Worm (Caenorhabditis elegans) whole organism, young adult: ENCODE results near the gene F01E11.3.

ENCODE experiments used
- B0336.3 ChIP-seq: fragments of 200-800 bp; sonication (Bioruptor generic); IDR thresholded peaks from 2 replicates; pipeline ENCODE4 v1.3.6; 2022; ENCODE audit warnings: missing genetic modification characterization, missing compliant biosample characterization
- D2030.7 ChIP-seq: fragments of 200-800 bp; sonication (Bioruptor generic); IDR thresholded peaks from 2 replicates; pipeline ENCODE4 v1.3.6; 2022; ENCODE audit warnings: missing genetic modification reagents, missing genetic modification characterization, missing compliant biosample characterization
- F10E7.11 ChIP-seq: sonication (generic microtip); optimal IDR thresholded peaks from 2 replicates; lab custom pipeline; 2017; ENCODE audit warnings: mild to moderate bottlenecking, missing genetic modification characterization, moderate library complexity, missing compliant biosample characterization
- F23B12.7 ChIP-seq: sonication (generic microtip); optimal IDR thresholded peaks from 2 replicates; lab custom pipeline; 2017; ENCODE audit warnings: missing genetic modification characterization, mild to moderate bottlenecking, missing compliant biosample characterization, antibody characterized with exemption, moderate library complexity; ENCODE audit not compliant: insufficient read depth
- F39B2.1 ChIP-seq: fragments of 200-800 bp; sonication (Bioruptor generic); IDR thresholded peaks from 2 replicates; pipeline ENCODE4 v1.3.6; 2022; ENCODE audit warnings: missing genetic modification reagents, missing genetic modification characterization, missing compliant biosample characterization
- F57A8.1 ChIP-seq: fragments of 200-800 bp; sonication (Bioruptor generic); optimal IDR thresholded peaks from 2 replicates; lab custom pipeline; 2018; ENCODE audit warnings: mild to moderate bottlenecking, missing genetic modification characterization, moderate library complexity, missing compliant biosample characterization
- Y53F4B.3 ChIP-seq: fragments of 200-800 bp; sonication (Bioruptor generic); IDR thresholded peaks from 2 replicates; pipeline ENCODE4 v1.3.6; 2022; ENCODE audit warnings: missing genetic modification reagents, missing genetic modification characterization, missing compliant biosample characterization
- Y53G8AR.9 ChIP-seq: fragments of 200-800 bp; sonication (Bioruptor generic); conservative IDR thresholded peaks from 2 replicates; pipeline ENCODE4 v1.3.6; 2022; ENCODE audit warnings: missing genetic modification reagents, missing genetic modification characterization, missing compliant biosample characterization
- Y95B8A.8 ChIP-seq: fragments of 200-800 bp; sonication (Bioruptor generic); IDR thresholded peaks from 2 replicates; pipeline ENCODE4 v1.3.6; 2022; ENCODE audit warnings: missing genetic modification reagents, missing genetic modification characterization, missing compliant biosample characterization
- athp-1 ChIP-seq: sonication (generic microtip); optimal IDR thresholded peaks from 2 replicates; lab custom pipeline; 2017; ENCODE audit warnings: mild to moderate bottlenecking, missing genetic modification characterization, missing compliant biosample characterization
- attf-3 ChIP-seq: fragments of 200-800 bp; sonication (Bioruptor generic); conservative IDR thresholded peaks from 2 replicates; pipeline ENCODE4 v1.3.6; 2022; ENCODE audit warnings: missing genetic modification reagents, missing genetic modification characterization, missing compliant biosample characterization
- attf-5 ChIP-seq: fragments of 200-800 bp; sonication (Bioruptor generic); optimal IDR thresholded peaks from 2 replicates; lab custom pipeline; 2018; ENCODE audit warnings: mild to moderate bottlenecking, missing genetic modification characterization, missing compliant biosample characterization
- bed-1 ChIP-seq: fragments of 200-800 bp; sonication (Bioruptor generic); IDR thresholded peaks from 2 replicates; pipeline ENCODE4 v1.3.6; 2022; ENCODE audit warnings: missing genetic modification reagents, missing genetic modification characterization, missing compliant biosample characterization
- ceh-27 ChIP-seq: fragments of 200-800 bp; sonication (Bioruptor generic); optimal IDR thresholded peaks from 2 replicates; lab custom pipeline; 2018; ENCODE audit warnings: mild to moderate bottlenecking, missing genetic modification characterization, moderate library complexity, missing compliant biosample characterization
- ceh-91 ChIP-seq: fragments of 200-800 bp; sonication (Bioruptor generic); IDR thresholded peaks from 2 replicates; pipeline ENCODE4 v1.3.6; 2022; ENCODE audit warnings: missing genetic modification reagents, missing genetic modification characterization, missing compliant biosample characterization
- chd-7 ChIP-seq: sonication (generic microtip); optimal IDR thresholded peaks from 2 replicates; lab custom pipeline; 2016; ENCODE audit warnings: mild to moderate bottlenecking, missing genetic modification characterization, moderate library complexity, missing compliant biosample characterization
- dox-1 ChIP-seq: fragments of 200-800 bp; sonication (Bioruptor generic); IDR thresholded peaks from 2 replicates; pipeline ENCODE4 v1.3.6; 2022; ENCODE audit warnings: missing genetic modification reagents, missing genetic modification characterization, missing compliant biosample characterization
- efl-1 ChIP-seq: fragments of 150-350 bp; optimal IDR thresholded peaks from 2 replicates; lab custom pipeline; 2014; ENCODE audit warnings: missing biosample characterization, missing genetic modification reagents, missing genetic modification characterization
- egl-18 ChIP-seq: fragments of 200-800 bp; sonication (Bioruptor generic); IDR thresholded peaks from 2 replicates; pipeline ENCODE4 v1.3.6; 2022; ENCODE audit warnings: missing genetic modification reagents, missing genetic modification characterization, missing compliant biosample characterization
- ekl-4 ChIP-seq: fragments of 200-800 bp; sonication (Bioruptor generic); IDR thresholded peaks from 2 replicates; pipeline ENCODE4 v1.3.6; 2022; ENCODE audit warnings: missing genetic modification reagents, missing genetic modification characterization, missing compliant biosample characterization
- ets-4 ChIP-seq: fragments of 200-800 bp; sonication (Bioruptor generic); optimal IDR thresholded peaks from 2 replicates; lab custom pipeline; 2018; ENCODE audit warnings: mild to moderate bottlenecking, missing genetic modification characterization, missing compliant biosample characterization
- fkh-3 ChIP-seq: sonication (generic microtip); optimal IDR thresholded peaks from 2 replicates; lab custom pipeline; 2016; ENCODE audit warnings: mild to moderate bottlenecking, missing genetic modification characterization, missing compliant biosample characterization
- hmg-1.2 ChIP-seq: fragments of 200-800 bp; sonication (Bioruptor generic); IDR thresholded peaks from 2 replicates; pipeline ENCODE4 v1.3.6; 2022; ENCODE audit warnings: missing genetic modification reagents, missing genetic modification characterization, missing compliant biosample characterization
- hmg-20 ChIP-seq: fragments of 200-800 bp; sonication (Bioruptor generic); IDR thresholded peaks from 2 replicates; pipeline ENCODE4 v1.3.6; 2022; ENCODE audit warnings: missing genetic modification reagents, missing genetic modification characterization, missing compliant biosample characterization
- hsf-1 ChIP-seq: fragments of 200-800 bp; sonication (Bioruptor generic); IDR thresholded peaks from 2 replicates; pipeline ENCODE4 v1.3.6; 2022; ENCODE audit warnings: missing genetic modification reagents, missing genetic modification characterization, missing compliant biosample characterization
- let-607 ChIP-seq, 2 experiments: fragments of 200-800 bp in 1 of 2; sonication (Bioruptor generic) in 1 of 2; sonication (generic microtip) in 1 of 2; optimal IDR thresholded peaks; 2 replicates each; lab custom pipeline; 2016 to 2018; ENCODE audit warnings: mild to moderate bottlenecking in 2 of 2, missing compliant biosample characterization in 2 of 2, missing genetic modification characterization in 2 of 2, moderate library complexity in 2 of 2, missing genotype in 1 of 2
- lin-40 ChIP-seq: sonication (generic microtip); optimal IDR thresholded peaks from 2 replicates; lab custom pipeline; 2016; ENCODE audit warnings: missing genetic modification characterization, mild to moderate bottlenecking, missing compliant biosample characterization, missing genotype, missing genetic modification reagents
- lin-54 ChIP-seq: fragments of 200-800 bp; sonication (Bioruptor generic); optimal IDR thresholded peaks from 2 replicates; lab custom pipeline; 2018; ENCODE audit warnings: mild to moderate bottlenecking, missing genetic modification characterization, missing compliant biosample characterization
- nhr-120 ChIP-seq: fragments of 200-800 bp; sonication (Bioruptor generic); IDR thresholded peaks from 2 replicates; pipeline ENCODE4 v1.3.6; 2022; ENCODE audit warnings: missing genetic modification characterization, missing compliant biosample characterization
- nhr-80 ChIP-seq: sonication (generic microtip); optimal IDR thresholded peaks from 2 replicates; lab custom pipeline; 2016; ENCODE audit warnings: missing genetic modification characterization, missing compliant biosample characterization
- nhr-90 ChIP-seq: sonication (generic microtip); optimal IDR thresholded peaks from 2 replicates; lab custom pipeline; 2016; ENCODE audit warnings: missing genotype, mild to moderate bottlenecking, missing genetic modification characterization, missing compliant biosample characterization
- pbrm-1 ChIP-seq: fragments of 200-800 bp; sonication (Bioruptor generic); IDR thresholded peaks from 2 replicates; pipeline ENCODE4 v1.3.6; 2022; ENCODE audit warnings: missing genetic modification reagents, missing genetic modification characterization, missing compliant biosample characterization
- pha-4 ChIP-seq: fragments of 150-350 bp; sonication (generic microtip); optimal IDR thresholded peaks from 2 replicates; lab custom pipeline; 2014; ENCODE audit warnings: missing biosample characterization, missing genetic modification reagents, missing genetic modification characterization
- snpc-1.3 ChIP-seq: sonication (generic microtip); optimal IDR thresholded peaks from 2 replicates; lab custom pipeline; 2017; ENCODE audit warnings: missing genetic modification characterization, mild to moderate bottlenecking, missing compliant biosample characterization, antibody characterized with exemption, moderate library complexity, missing genotype, missing genetic modification reagents; ENCODE audit not compliant: insufficient read depth
- snpc-4 ChIP-seq, 5 experiments: fragments of 150-350 bp in 1 of 5; sonication (generic microtip) in 4 of 5; optimal IDR thresholded peaks; 2 replicates each; lab custom pipeline; 2014 to 2018; ENCODE audit warnings: missing genetic modification characterization in 5 of 5, missing biosample characterization in 3 of 5, antibody characterized with exemption in 2 of 5, mild to moderate bottlenecking in 2 of 5, missing compliant biosample characterization in 2 of 5, missing genotype in 2 of 5, moderate library complexity in 2 of 5, missing genetic modification reagents in 1 of 5
- somi-1 ChIP-seq: fragments of 200-800 bp; sonication (Bioruptor generic); optimal IDR thresholded peaks from 2 replicates; lab custom pipeline; 2018; ENCODE audit warnings: mild to moderate bottlenecking, missing genetic modification characterization, missing compliant biosample characterization
- sptf-2 ChIP-seq: fragments of 200-800 bp; sonication (Bioruptor generic); optimal IDR thresholded peaks from 2 replicates; lab custom pipeline; 2018; ENCODE audit warnings: mild to moderate bottlenecking, missing genetic modification characterization, missing compliant biosample characterization
- tbp1 ChIP-seq: fragments of 200-800 bp; sonication (Bioruptor generic); optimal IDR thresholded peaks from 2 replicates; lab custom pipeline; 2018; ENCODE audit warnings: mild to moderate bottlenecking, missing genetic modification characterization, missing compliant biosample characterization
- unc-62 ChIP-seq: fragments of 150-350 bp; optimal IDR thresholded peaks from 2 replicates; lab custom pipeline; 2014; ENCODE audit warnings: missing biosample characterization, missing genetic modification reagents, missing genetic modification characterization
- zfh-2 ChIP-seq: fragments of 200-800 bp; sonication (Bioruptor generic); conservative IDR thresholded peaks from 2 replicates; pipeline ENCODE4 v1.3.6; 2022; ENCODE audit warnings: missing genetic modification reagents, missing genetic modification characterization, missing compliant biosample characterization
- ztf-18 ChIP-seq: sonication (generic microtip); optimal IDR thresholded peaks from 2 replicates; lab custom pipeline; 2016; ENCODE audit warnings: missing genotype, mild to moderate bottlenecking, missing genetic modification characterization, missing compliant biosample characterization
- ztf-22 ChIP-seq: fragments of 200-800 bp; sonication (Bioruptor generic); optimal IDR thresholded peaks from 2 replicates; lab custom pipeline; 2018; ENCODE audit warnings: mild to moderate bottlenecking, missing genetic modification characterization, moderate library complexity, missing compliant biosample characterization

F01E11.3 gene

ce11 chrX:6932134-6932533 is 35.0 kb upstream of the F01E11.3 start, which contains the start of gene F14B8.6:
TSS of gene F14B8.6 (minus strand) at chrX:6932425.
- TF ChIP-seq D2030.7 (GFP tag; lab: Robert Waterston, UW), result no peak
- TF ChIP-seq nhr-90 (tag; lab: Kevin White, UChicago), result peak; percentile 35
- TF ChIP-seq pha-4 (tag; lab: Kevin White, UChicago), result no peak
- TF ChIP-seq let-607 (tag; optimal IDR thresholded peaks at IDR 0.05; lab: Kevin White, UChicago), result peak; percentile 28 to 63
- TF ChIP-seq ztf-22, result peak; percentile 17
- TF ChIP-seq ets-4 (GFP tag; lab: Kevin White, UChicago), result no peak
- peak; percentile 97 for TF ChIP-seq nhr-80
- TF ChIP-seq attf-5 (GFP tag; lab: Kevin White, UChicago), result peak; percentile 12
- TF ChIP-seq attf-3 (GFP tag; lab: Robert Waterston, UW), result no peak
- TF ChIP-seq dox-1, result peak; percentile 74
- no peak; the same call in 1 of the 2 replicates for TF ChIP-seq zfh-2 (GFP tag; lab: Robert Waterston, UW)
- TF ChIP-seq egl-18 (GFP tag; lab: Robert Waterston, UW), result no peak
- TF ChIP-seq efl-1 (GFP tag; lab: Kevin White, UChicago), result no peak
- TF ChIP-seq nhr-120, result no peak

DNA sequence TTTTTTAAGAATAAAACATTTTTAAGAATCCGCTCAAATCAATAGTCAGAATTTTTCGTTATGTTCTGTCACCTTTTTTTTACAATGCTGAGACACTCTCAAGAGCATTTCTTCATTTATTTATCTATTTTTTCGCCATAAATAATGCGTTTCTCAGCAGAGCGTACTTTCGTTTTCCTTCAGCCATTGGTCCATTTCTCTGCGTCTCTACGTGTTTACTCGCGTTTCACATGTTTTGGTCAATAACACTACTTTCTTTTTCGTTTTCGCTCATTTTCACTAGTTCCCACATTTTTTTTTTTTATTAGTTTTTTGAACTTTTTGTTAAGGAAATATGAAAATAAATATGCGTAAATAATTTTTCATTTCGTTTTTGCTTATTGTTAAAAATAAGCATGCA is 32.7 kb upstream of the F01E11.3 start:
- peak; percentile 42; the same call in 1 of the 2 replicates for TF ChIP-seq hmg-1.2
- TF ChIP-seq attf-5 (GFP tag; lab: Kevin White, UChicago), result peak; percentile 5
- no peak for TF ChIP-seq sptf-2 (GFP tag; lab: Kevin White, UChicago)
- TF ChIP-seq lin-40 (tag; lab: Kevin White, UChicago), result no peak
- peak; percentile 32 for TF ChIP-seq nhr-80
- TF ChIP-seq F39B2.1, result no peak
- no peak for TF ChIP-seq pbrm-1 (GFP tag; lab: Robert Waterston, UW)
- no peak for TF ChIP-seq chd-7 (tag; lab: Kevin White, UChicago)

DNA sequence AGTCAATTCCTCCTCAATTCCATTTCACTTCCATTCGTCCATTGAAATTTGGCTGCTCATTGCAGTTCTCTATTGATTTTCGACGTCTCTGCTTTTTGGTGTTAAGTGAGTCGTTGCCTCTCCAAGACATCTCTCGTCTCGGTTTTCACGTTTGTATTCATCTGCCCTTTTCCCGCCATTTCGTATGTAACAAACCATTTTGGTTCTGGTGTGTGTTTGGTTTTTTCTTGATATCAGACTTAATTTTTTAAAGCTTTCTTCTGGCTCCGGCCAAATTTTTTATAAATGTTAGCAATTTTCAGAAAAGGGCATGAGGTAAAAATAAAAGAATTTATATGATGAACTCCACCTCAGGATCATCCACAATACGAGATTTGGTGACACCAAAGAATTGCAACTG is 31.7 kb upstream of the F01E11.3 start, which contains the start of gene C16E9.2:
TSS of gene C16E9.2 (plus strand) at position 301 of the 400 bp plus-strand sequence.
- no peak for TF ChIP-seq hmg-20 (GFP tag; lab: Robert Waterston, UW)
- TF ChIP-seq ekl-4 (GFP tag; lab: Robert Waterston, UW), result no peak
- no peak for TF ChIP-seq F23B12.7 (tag; lab: Kevin White, UChicago)
- TF ChIP-seq Y95B8A.8 (GFP tag; lab: Robert Waterston, UW), result no peak

ce11 chrX:6937742-6938141 is 29.4 kb upstream of the F01E11.3 start:
- no peak for TF ChIP-seq bed-1
- TF ChIP-seq ceh-27 (GFP tag; lab: Kevin White, UChicago), result no peak
- TF ChIP-seq nhr-80, result no peak
- TF ChIP-seq unc-62 (GFP tag; lab: Kevin White, UChicago), result no peak
- TF ChIP-seq, all 124 proteins: peak for 0

DNA sequence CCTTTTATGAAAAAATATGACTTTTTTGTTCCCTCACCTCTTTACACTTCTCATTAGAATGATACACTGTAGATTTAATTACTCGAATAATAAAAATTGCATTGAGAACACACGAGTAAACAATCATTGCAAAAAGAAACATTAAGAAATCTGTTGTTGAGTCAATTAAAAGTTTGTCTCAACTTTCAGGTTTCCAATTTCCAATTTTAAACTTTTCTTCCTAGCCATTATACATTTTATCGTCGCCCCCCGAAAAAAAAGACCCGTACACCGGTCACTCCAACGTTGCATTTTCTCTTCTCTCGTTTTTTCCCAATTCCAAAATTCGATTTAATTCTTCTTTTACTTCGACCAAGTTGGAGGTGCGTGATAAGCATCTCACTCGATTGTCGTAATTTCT is 27.2 kb upstream of the F01E11.3 start, which contains the start of gene C16E9.1:
TSS of gene C16E9.1 (plus strand) at position 301 of the 400 bp plus-strand sequence.
- TF ChIP-seq fkh-3 (no peak), tbp1 (no peak), Y53G8AR.9 (no peak), athp-1 (tag; lab: Kevin White, UChicago) (no peak), F10E7.11 (no peak), lin-54 (no peak), B0336.3 (GFP tag; lab: Robert Waterston, UW) (no peak), snpc-1.3 (tag; lab: Kevin White, UChicago) (no peak), attf-5 (GFP tag; lab: Kevin White, UChicago) (no peak), snpc-4 (GFP tag; optimal IDR thresholded peaks at IDR 0.05; lab: Kevin White, UChicago) (no peak), snpc-4 (tag; optimal IDR thresholded peaks at IDR 0.05; lab: Kevin White, UChicago) (no peak), somi-1 (GFP tag; lab: Kevin White, UChicago) (no peak), Y53F4B.3 (GFP tag; lab: Robert Waterston, UW) (no peak), F57A8.1 (GFP tag; lab: Kevin White, UChicago) (no peak), hsf-1 (GFP tag; lab: Robert Waterston, UW) (no peak), ztf-18 (tag; lab: Kevin White, UChicago) (no peak), ceh-91 (no peak)
